Worm (Caenorhabditis elegans) whole organism, mixed stage, embryonic: ENCODE data around the gene Y54G2A.40.

Source experiments
- blmp-1 ChIP-seq: fragments of 150-350 bp; optimal IDR thresholded peaks from 2 replicates; lab custom pipeline; 2014; ENCODE audit warnings: missing biosample characterization, missing genetic modification characterization
- ceh-43 ChIP-seq: fragments of 200-800 bp; sonication (Bioruptor generic); optimal IDR thresholded peaks from 2 replicates; lab custom pipeline; 2018; ENCODE audit warnings: mild to moderate bottlenecking, missing genetic modification characterization, moderate library complexity, missing compliant biosample characterization
- ces-1 ChIP-seq: fragments of 150-350 bp; optimal IDR thresholded peaks from 2 replicates; lab custom pipeline; 2014; ENCODE audit warnings: missing biosample characterization, missing genetic modification reagents, missing genetic modification characterization
- drap-1 ChIP-seq: fragments of 200-800 bp; sonication (Bioruptor generic); optimal IDR thresholded peaks from 3 replicates; lab custom pipeline; 2018; ENCODE audit warnings: mild to moderate bottlenecking, missing genetic modification characterization, missing compliant biosample characterization
- lin-13 ChIP-seq: fragments of 150-350 bp; optimal IDR thresholded peaks from 2 replicates; lab custom pipeline; 2014; ENCODE audit warnings: missing biosample characterization, missing genetic modification characterization
- lsy-2 ChIP-seq: fragments of 150-350 bp; optimal IDR thresholded peaks from 2 replicates; lab custom pipeline; 2014; ENCODE audit warnings: missing biosample characterization, missing genetic modification characterization
- unc-39 ChIP-seq: fragments of 150-350 bp; optimal IDR thresholded peaks from 2 replicates; lab custom pipeline; 2014; ENCODE audit warnings: missing biosample characterization, missing genetic modification characterization
- ztf-11 ChIP-seq: fragments of 150-350 bp; optimal IDR thresholded peaks from 2 replicates; lab custom pipeline; 2014; ENCODE audit warnings: missing biosample characterization, missing genetic modification characterization

DNA sequence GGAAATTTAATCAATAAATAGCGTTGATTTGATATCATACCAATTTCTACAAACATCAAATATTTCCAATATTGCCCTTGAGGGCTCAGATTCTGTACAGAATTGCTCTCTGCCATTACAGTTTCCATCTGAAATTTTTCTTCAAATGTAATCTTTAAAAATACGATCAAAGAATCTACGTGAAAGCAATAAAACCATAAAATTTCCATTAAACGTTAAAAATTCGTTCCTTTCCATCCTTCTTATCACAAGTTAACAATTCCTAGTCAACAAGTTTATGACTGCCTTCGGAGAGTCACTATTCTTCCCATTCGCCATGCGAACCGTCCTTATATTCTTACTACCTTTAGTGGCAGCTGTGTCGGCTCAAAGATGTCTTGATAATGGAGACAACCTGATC lies 10.9 kb upstream of the Y54G2A.40 start, which contains the start of gene clec-82:
- TF ChIP-seq blmp-1 (no peak), ztf-11 (tag; lab: Kevin White, UChicago) (no peak), unc-39 (tag; lab: Kevin White, UChicago) (no peak), lsy-2 (tag; lab: Kevin White, UChicago) (no peak), drap-1 (GFP tag; lab: Kevin White, UChicago) (no peak), lin-13 (tag; lab: Kevin White, UChicago) (no peak), ceh-43 (GFP tag; lab: Kevin White, UChicago) (no peak), ces-1 (GFP tag; lab: Kevin White, UChicago) (no peak)
